Fruit fly (Drosophila melanogaster) whole organism, adult: ENCODE results near the gene CG11583.

ENCODE experiments used
- CG11617 ChIP-seq: fragments of 200-800 bp; sonication (Bioruptor generic); optimal IDR thresholded peaks from 2 replicates; lab custom pipeline; 2017; ENCODE audit warnings: mild to moderate bottlenecking, missing biosample characterization, missing genetic modification reagents, missing genetic modification characterization
- CG14711 ChIP-seq: fragments of 200-800 bp; sonication (Bioruptor generic); optimal IDR thresholded peaks from 2 replicates; lab custom pipeline; 2018; ENCODE audit warnings: missing biosample characterization, mild to moderate bottlenecking, missing genetic modification characterization, moderate library complexity
- CG33017 ChIP-seq: fragments of 200-800 bp; sonication (Bioruptor generic); optimal IDR thresholded peaks from 2 replicates; lab custom pipeline; 2018; ENCODE audit warnings: missing biosample characterization, mild to moderate bottlenecking, missing genetic modification characterization, moderate library complexity
- CG5204 ChIP-seq: fragments of 200-800 bp; sonication (Bioruptor generic); optimal IDR thresholded peaks from 2 replicates; lab custom pipeline; 2016; ENCODE audit warnings: missing biosample characterization, missing genetic modification characterization
- CG7045 ChIP-seq: fragments of 200-800 bp; sonication (Bioruptor generic); optimal IDR thresholded peaks from 2 replicates; lab custom pipeline; 2017; ENCODE audit warnings: missing biosample characterization, mild to moderate bottlenecking, missing genetic modification characterization
- CG7101 ChIP-seq: fragments of 200-800 bp; sonication (Bioruptor generic); optimal IDR thresholded peaks from 2 replicates; lab custom pipeline; 2018; ENCODE audit warnings: missing biosample characterization, mild to moderate bottlenecking, missing genetic modification characterization, moderate library complexity
- Mnt ChIP-seq: fragments of 200-800 bp; sonication (Bioruptor generic); optimal IDR thresholded peaks from 2 replicates; lab custom pipeline; 2016; ENCODE audit warnings: missing biosample characterization, mild to moderate bottlenecking, missing genetic modification characterization
- bab1 ChIP-seq: fragments of 200-800 bp; sonication (Bioruptor generic); optimal IDR thresholded peaks from 3 replicates; lab custom pipeline; 2019; ENCODE audit warnings: missing biosample characterization, mild to moderate bottlenecking, missing genetic modification characterization, moderate library complexity
- cic ChIP-seq: fragments of 200-800 bp; sonication (Bioruptor generic); optimal IDR thresholded peaks from 2 replicates; lab custom pipeline; 2017; ENCODE audit warnings: missing biosample characterization, mild to moderate bottlenecking, missing genetic modification characterization, moderate library complexity
- kay ChIP-seq: fragments of 200-800 bp; sonication (Bioruptor generic); peaks from one replicate; lab custom pipeline; 2016; ENCODE audit warnings: missing biosample characterization, missing genetic modification characterization, borderline replicate concordance
- pad ChIP-seq: fragments of 200-800 bp; sonication (Bioruptor generic); optimal IDR thresholded peaks from 3 replicates; lab custom pipeline; 2017; ENCODE audit warnings: missing biosample characterization, missing genetic modification characterization, mild to moderate bottlenecking, moderate library complexity, missing genetic modification reagents
- tj ChIP-seq: fragments of 200-800 bp; sonication (Bioruptor generic); optimal IDR thresholded peaks from 3 replicates; lab custom pipeline; 2017; ENCODE audit warnings: missing biosample characterization, mild to moderate bottlenecking, missing genetic modification characterization, moderate library complexity

DNA sequence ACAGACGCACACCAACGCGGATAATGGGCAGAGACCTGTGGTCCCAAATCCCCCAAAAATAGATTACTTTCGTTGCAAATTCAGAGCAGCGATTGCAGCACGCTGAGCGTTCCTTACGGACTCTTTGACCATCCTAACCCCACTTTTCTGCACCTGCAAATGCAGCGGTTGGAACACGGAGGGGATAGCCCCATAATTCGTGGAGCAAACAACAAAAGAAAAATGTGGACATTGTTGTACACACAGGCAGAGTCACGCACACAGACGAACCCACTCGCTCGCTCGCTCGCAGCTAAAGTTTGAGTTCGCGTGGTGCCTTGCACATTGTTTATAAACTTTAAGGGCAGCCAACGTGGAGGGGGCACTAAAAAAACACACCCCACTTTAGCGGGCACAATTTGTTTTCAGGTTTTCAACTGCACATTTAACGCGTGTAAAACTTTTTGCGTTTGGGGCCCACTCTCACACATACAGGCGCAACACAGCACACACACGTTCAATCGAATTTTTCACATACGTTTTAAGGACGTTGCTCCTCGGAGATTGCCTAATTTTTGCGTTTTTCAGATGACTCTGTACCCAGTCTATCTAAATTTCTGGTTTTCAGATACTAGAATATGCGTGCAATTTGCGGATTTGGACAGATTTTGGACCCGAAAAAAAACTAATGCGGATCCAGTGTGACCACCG, 28.9 kb downstream of the CG11583 start:
- TF ChIP-seq Mnt (GFP tag; lab: Kevin White, UChicago): peak; percentile 79
- TF ChIP-seq CG14711 (tag; lab: Kevin White, UChicago): no peak
- no peak for TF ChIP-seq kay (GFP tag; lab: Kevin White, UChicago)
- TF ChIP-seq CG7045 (GFP tag; lab: Kevin White, UChicago): no peak
- TF ChIP-seq pad (GFP tag; lab: Kevin White, UChicago): peak; percentile 35
- no peak for TF ChIP-seq CG33017
- TF ChIP-seq bab1 (GFP tag; lab: Kevin White, UChicago): no peak
- TF ChIP-seq CG7101 (tag; lab: Kevin White, UChicago): no peak
- no peak for TF ChIP-seq CG11617 (GFP tag; lab: Kevin White, UChicago)
- no peak for TF ChIP-seq tj
- peak; percentile 4 for TF ChIP-seq cic
- no peak for TF ChIP-seq CG5204 (GFP tag; lab: Kevin White, UChicago)
